Fruit fly (Drosophila melanogaster) S2 (cell line): ENCODE results near the gene dan.

Experiments
- CG8478 ChIP-seq: fragments of >200 bp; optimal IDR thresholded peaks from 2 replicates; lab custom pipeline; 2018
- CTCF ChIP-seq, 2 experiments: fragments of >200 bp; optimal IDR thresholded peaks; 2 replicates each; lab custom pipeline; 2018

DNA sequence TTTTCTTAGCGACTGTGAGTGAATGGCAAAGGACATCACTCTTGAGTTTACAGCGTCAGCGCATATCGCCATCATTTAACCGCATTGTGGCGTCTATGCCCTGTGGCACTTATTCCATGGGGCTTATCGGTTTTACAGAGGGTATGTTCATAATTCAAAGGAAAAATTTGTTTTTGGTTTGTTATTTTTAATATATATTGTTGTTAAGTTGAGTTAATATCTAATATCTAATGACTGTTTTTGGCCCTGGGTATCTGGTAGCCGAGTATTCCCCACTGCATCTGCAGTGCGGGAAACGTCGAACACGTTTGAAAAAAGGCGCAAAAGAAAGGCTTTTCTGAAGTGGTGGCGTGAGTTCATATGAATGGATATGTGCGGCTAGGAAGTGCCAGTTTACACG, 5.7 kb upstream of the dan start:
- TF ChIP-seq CG8478 (lab: Kevin White, UChicago) = no peak
- TF ChIP-seq CTCF (optimal IDR thresholded peaks at IDR 0.05; lab: Kevin White, UChicago) = no peak
